Worm (Caenorhabditis elegans): Measurements from ENCODE around the gene shk-1.

shk-1 gene

DNA sequence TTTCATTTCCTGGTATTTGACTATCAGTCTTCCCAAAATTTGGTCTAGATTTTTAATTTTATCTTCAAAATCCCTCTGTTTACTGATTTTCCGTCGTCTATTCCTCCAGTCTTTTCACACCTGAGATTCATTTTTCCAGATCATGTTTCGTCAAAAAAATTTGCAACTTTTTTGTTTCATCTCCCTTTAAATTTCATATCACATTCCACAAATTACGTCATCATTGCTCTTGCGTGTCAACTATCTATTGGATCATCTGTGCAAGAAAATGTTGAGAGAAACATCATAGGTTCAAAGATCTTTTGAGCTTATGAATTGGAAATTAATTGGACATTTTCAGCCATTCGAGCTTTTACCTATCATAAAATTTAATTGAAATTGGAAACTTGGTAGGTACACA lies 1.4 kb downstream of the shk-1 start:
- TF ChIP-seq nhr-237 (tag; optimal IDR thresholded peaks at IDR 0.05) (no peak), lin-39 (tag; optimal IDR thresholded peaks at IDR 0.05) (no peak), T26A8.4 (GFP tag; IDR thresholded peaks at IDR 0.05) (no peak), F10B5.3 (tag; optimal IDR thresholded peaks at IDR 0.05) (no peak), nhr-11 (tag; optimal IDR thresholded peaks at IDR 0.05) (peak; percentile 3), Y105C5A.15 (GFP tag; IDR thresholded peaks at IDR 0.05) (no peak), zip-2 (tag; optimal IDR thresholded peaks at IDR 0.05) (no peak)

- TF ChIP-seq nhr-6 (tag; optimal IDR thresholded peaks at IDR 0.05) (no peak), F44E2.7 (GFP tag; IDR thresholded peaks at IDR 0.05) (no peak), nhr-10 (tag; optimal IDR thresholded peaks at IDR 0.05) (no peak), lin-1 (GFP tag; IDR thresholded peaks at IDR 0.05) (no peak), zip-2 (tag; optimal IDR thresholded peaks at IDR 0.05) (no peak), fos-1 (tag; optimal IDR thresholded peaks at IDR 0.05) (no peak), F49E8.2 (tag; optimal IDR thresholded peaks at IDR 0.05; ENCODE audit: borderline replicate concordance) (no peak), ceh-28 (tag; optimal IDR thresholded peaks at IDR 0.05) (no peak), madf-9 (GFP tag; conservative IDR thresholded peaks at IDR 0.05) (no peak), ZK546.5 (tag; optimal IDR thresholded peaks at IDR 0.05) (no peak), nhr-111 (GFP tag; optimal IDR thresholded peaks at IDR 0.05) (no peak), nhr-76 (tag; optimal IDR thresholded peaks at IDR 0.05) (no peak), jun-1 (tag; optimal IDR thresholded peaks at IDR 0.05) (no peak), aly-2 (tag; optimal IDR thresholded peaks at IDR 0.05) (no peak), cey-2 (tag; optimal IDR thresholded peaks at IDR 0.05; ENCODE audit: borderline replicate concordance, insufficient read depth) (no peak), ceh-62 (tag; optimal IDR thresholded peaks at IDR 0.05) (no peak), duxl-1 (tag; optimal IDR thresholded peaks at IDR 0.05; ENCODE audit: poor library complexity) (no peak), lim-7 (GFP tag; IDR thresholded peaks at IDR 0.05) (no peak), R02D3.7 (tag; optimal IDR thresholded peaks at IDR 0.05) (no peak)
These were observed 6.7 kb downstream of the shk-1 start for ce11 chrII:9764696-9765095.

- TF ChIP-seq php-3 (GFP tag; IDR thresholded peaks at IDR 0.05), result 0 out of 2 replicates have a peak, but pooled peaks have one; percentile 42
- TF ChIP-seq attf-4 (tag; optimal IDR thresholded peaks at IDR 0.05), result no peak
- no peak for TF ChIP-seq nhr-41 (GFP tag; IDR thresholded peaks at IDR 0.05)
- TF ChIP-seq nhr-76 (tag; optimal IDR thresholded peaks at IDR 0.05), result no peak
- no peak for TF ChIP-seq ceh-44 (GFP tag; IDR thresholded peaks at IDR 0.05)
- TF ChIP-seq zfp-2 (tag; optimal IDR thresholded peaks at IDR 0.05), result no peak
- TF ChIP-seq nhr-28 (tag; optimal IDR thresholded peaks at IDR 0.05), result peak; percentile 70
- TF ChIP-seq jun-1 (tag; optimal IDR thresholded peaks at IDR 0.05), result no peak
- no peak for TF ChIP-seq tra-1 (GFP tag; IDR thresholded peaks at IDR 0.05)
- TF ChIP-seq spr-1 (tag; optimal IDR thresholded peaks at IDR 0.05), result peak; percentile 15
- TF ChIP-seq lin-1 (GFP tag; IDR thresholded peaks at IDR 0.05), result 0 out of 2 replicates have a peak, but pooled peaks have one; percentile 10
- TF ChIP-seq Y5F2A.4 (GFP tag; optimal IDR thresholded peaks at IDR 0.05), result no peak
- TF ChIP-seq F26F4.8 (GFP tag; conservative IDR thresholded peaks at IDR 0.05), result no peak
- peak; percentile 45 for TF ChIP-seq mep-1 (tag; optimal IDR thresholded peaks at IDR 0.05)
- TF ChIP-seq dmd-6 (GFP tag; IDR thresholded peaks at IDR 0.05), result peak; percentile 79
- no peak for TF ChIP-seq saeg-2 (GFP tag; IDR thresholded peaks at IDR 0.05)
- TF ChIP-seq egl-27 (tag; optimal IDR thresholded peaks at IDR 0.05), result no peak
- 0 out of 2 replicates have a peak, but pooled peaks have one; percentile 23 for TF ChIP-seq mxl-2 (GFP tag; conservative IDR thresholded peaks at IDR 0.05)
- TF ChIP-seq ceh-82 (tag; optimal IDR thresholded peaks at IDR 0.05), result no peak
- no peak for TF ChIP-seq madf-5 (GFP tag; IDR thresholded peaks at IDR 0.05)
- no peak for TF ChIP-seq unc-130 (GFP tag; optimal IDR thresholded peaks at IDR 0.05)
- TF ChIP-seq fkh-10 (GFP tag; optimal IDR thresholded peaks at IDR 0.05), result no peak
- peak in 1 of 2 experiments; percentile 20 for TF ChIP-seq mdl-1 (tag; optimal IDR thresholded peaks at IDR 0.05)
- no peak for TF ChIP-seq nhr-42 (GFP tag; IDR thresholded peaks at IDR 0.05)
- TF ChIP-seq cey-2 (tag; optimal IDR thresholded peaks at IDR 0.05; ENCODE audit: borderline replicate concordance, insufficient read depth), result no peak
- TF ChIP-seq F37D6.2 (tag; optimal IDR thresholded peaks at IDR 0.05), result no peak
- TF ChIP-seq arid-1 (GFP tag; conservative IDR thresholded peaks at IDR 0.05), result 0 out of 2 replicates have a peak, but pooled peaks have one; percentile 28
- TF ChIP-seq zag-1 (tag; optimal IDR thresholded peaks at IDR 0.05), result no peak
These were observed 11.9 kb downstream of the shk-1 start, which contains the start of gene aqp-10 for ce11 chrII:9769797-9770520. aqp-10 (minus strand) TSS chrII:9769847.

All from whole organism, L4 larva.